Worm (Caenorhabditis elegans): ENCODE data around the gene rde-1.

Gene rde-1

ce11 chrV:9958231-9958630 lies 33.2 kb downstream of the rde-1 start, which contains the start of gene anmt-3:
anmt-3 (minus strand) TSS chrV:9958331.
- TF ChIP-seq ceh-22 (tag; optimal IDR thresholded peaks at IDR 0.05) = no peak
- no peak for TF ChIP-seq F13H6.1 (tag; optimal IDR thresholded peaks at IDR 0.05)
- no peak for TF ChIP-seq unc-3 (GFP tag; conservative IDR thresholded peaks at IDR 0.05)
- TF ChIP-seq unc-3 (tag; optimal IDR thresholded peaks at IDR 0.05) = no peak
- TF ChIP-seq ahr-1 (tag; optimal IDR thresholded peaks at IDR 0.05) = no peak
- TF ChIP-seq pag-3 (tag; optimal IDR thresholded peaks at IDR 0.05; ENCODE audit: borderline replicate concordance) = no peak
- TF ChIP-seq fkh-6 (tag; optimal IDR thresholded peaks at IDR 0.05) = no peak
- TF ChIP-seq lin-11 (tag; optimal IDR thresholded peaks at IDR 0.05) = no peak
- TF ChIP-seq ceh-18 (tag; optimal IDR thresholded peaks at IDR 0.05) = no peak
- TF ChIP-seq ceh-9 (tag; optimal IDR thresholded peaks at IDR 0.05) = no peak
- no peak for TF ChIP-seq gmeb-2 (tag; optimal IDR thresholded peaks at IDR 0.05)
- no peak for TF ChIP-seq C08G9.2 (tag; optimal IDR thresholded peaks at IDR 0.05)
- TF ChIP-seq Y22D7AL.16 (tag; optimal IDR thresholded peaks at IDR 0.05) = no peak
- no peak for TF ChIP-seq tbx-7 (tag; optimal IDR thresholded peaks at IDR 0.05)
- no peak for TF ChIP-seq ceh-19 (GFP tag; optimal IDR thresholded peaks at IDR 0.05)

ce11 chrV:9952396-9952795 lies 39.0 kb downstream of the rde-1 start, which contains the start of gene mam-5:
mam-5 (plus strand) TSS chrV:9952699.
- TF ChIP-seq dmd-4 (tag; optimal IDR thresholded peaks at IDR 0.05; ENCODE audit: borderline replicate concordance) (no peak), Y22D7AL.16 (tag; optimal IDR thresholded peaks at IDR 0.05) (no peak), ets-4 (tag; optimal IDR thresholded peaks at IDR 0.05) (no peak), ama-1 (optimal IDR thresholded peaks at IDR 0.05) (no peak), nhr-232 (tag; optimal IDR thresholded peaks at IDR 0.05) (no peak), mec-3 (tag; optimal IDR thresholded peaks at IDR 0.05; ENCODE audit: borderline replicate concordance) (no peak), zip-5 (tag; optimal IDR thresholded peaks at IDR 0.05) (no peak), fkh-6 (tag; optimal IDR thresholded peaks at IDR 0.05) (no peak), ceh-19 (GFP tag; optimal IDR thresholded peaks at IDR 0.05) (no peak), elt-4 (tag; optimal IDR thresholded peaks at IDR 0.05) (no peak), K02D7.2 (tag; optimal IDR thresholded peaks at IDR 0.05) (no peak), rnt-1 (tag; optimal IDR thresholded peaks at IDR 0.05) (no peak), ztf-16 (tag; optimal IDR thresholded peaks at IDR 0.05) (no peak), ceh-24 (tag; optimal IDR thresholded peaks at IDR 0.05) (no peak), eyg-1 (tag; optimal IDR thresholded peaks at IDR 0.05) (no peak), nhr-11 (tag; optimal IDR thresholded peaks at IDR 0.05) (no peak), pha-2 (tag; optimal IDR thresholded peaks at IDR 0.05) (no peak), che-1 (tag; optimal IDR thresholded peaks at IDR 0.05) (no peak)

ce11 chrV:9950861-9951260 lies 40.6 kb downstream of the rde-1 start, which contains the start of gene ttr-46:
ttr-46 (plus strand) TSS chrV:9951233.
- no peak for TF ChIP-seq pat-9 (tag; optimal IDR thresholded peaks at IDR 0.05)
- no peak for TF ChIP-seq nhr-232 (tag; optimal IDR thresholded peaks at IDR 0.05)
- no peak for TF ChIP-seq hlh-6 (tag; optimal IDR thresholded peaks at IDR 0.05)
- no peak for TF ChIP-seq nfya-1 (tag; optimal IDR thresholded peaks at IDR 0.05)
- no peak for TF ChIP-seq npax-4 (tag; optimal IDR thresholded peaks at IDR 0.05)
- no peak for TF ChIP-seq zip-5 (tag; optimal IDR thresholded peaks at IDR 0.05)
- TF ChIP-seq ceh-19 (GFP tag; optimal IDR thresholded peaks at IDR 0.05) = no peak
- no peak for TF ChIP-seq unc-55 (GFP tag; optimal IDR thresholded peaks at IDR 0.05)
- no peak for TF ChIP-seq odd-2 (tag; optimal IDR thresholded peaks at IDR 0.05)
- TF ChIP-seq ceh-34 (tag; optimal IDR thresholded peaks at IDR 0.05) = no peak
- no peak for TF ChIP-seq Y22D7AL.16 (tag; optimal IDR thresholded peaks at IDR 0.05)

DNA sequence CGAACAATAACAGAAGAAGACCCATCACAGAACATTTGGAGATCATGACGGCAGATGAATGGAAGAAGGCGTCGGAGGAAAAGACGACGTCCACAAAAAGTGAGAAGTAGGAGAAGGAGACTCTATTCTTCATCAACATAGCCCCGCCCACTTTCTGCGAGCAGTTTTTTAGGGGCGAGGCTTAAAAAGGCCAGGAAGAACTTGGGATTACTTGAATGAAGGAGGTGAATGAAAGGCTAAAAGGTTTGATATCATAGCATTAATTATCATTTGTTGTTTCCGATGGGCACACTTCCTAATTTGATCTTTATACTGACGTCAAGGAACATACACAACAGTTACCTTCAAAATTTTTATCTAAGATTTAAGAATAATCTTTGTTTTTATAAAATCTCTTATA lies 42.6 kb downstream of the rde-1 start, which contains the start of gene nlp-58:
Gene nlp-58, minus strand, starts transcription at position 101 of the 400 bp plus-strand sequence.
- TF ChIP-seq ztf-16 (tag; optimal IDR thresholded peaks at IDR 0.05) = no peak
- TF ChIP-seq syd-9 (tag; optimal IDR thresholded peaks at IDR 0.05) = no peak
- TF ChIP-seq pax-1 (tag; optimal IDR thresholded peaks at IDR 0.05) = no peak
- TF ChIP-seq fkh-10 (GFP tag; optimal IDR thresholded peaks at IDR 0.05) = no peak
- no peak for TF ChIP-seq npax-4 (tag; optimal IDR thresholded peaks at IDR 0.05)
- TF ChIP-seq pros-1 (tag; optimal IDR thresholded peaks at IDR 0.05) = no peak
- TF ChIP-seq ceh-22 (tag; optimal IDR thresholded peaks at IDR 0.05) = no peak
- no peak for TF ChIP-seq ceh-14 (tag; optimal IDR thresholded peaks at IDR 0.05)
- no peak for TF ChIP-seq pha-4 (tag; optimal IDR thresholded peaks at IDR 0.05)
- TF ChIP-seq lim-6 (tag; optimal IDR thresholded peaks at IDR 0.05) = no peak
